Worm (Caenorhabditis elegans) whole organism, young adult: ENCODE results near the gene enol-1.

ENCODE experiments used
- B0261.1 ChIP-seq: sonication (generic microtip); optimal IDR thresholded peaks from 2 replicates; lab custom pipeline; 2016; ENCODE audit warnings: mild to moderate bottlenecking, missing genetic modification characterization, moderate library complexity, missing compliant biosample characterization
- C06A6.2 ChIP-seq: fragments of 200-800 bp; sonication (Bioruptor generic); conservative IDR thresholded peaks from 2 replicates; pipeline ENCODE4 v1.3.6; 2022; ENCODE audit warnings: missing genetic modification characterization, missing compliant biosample characterization
- C17E4.6 ChIP-seq: fragments of 200-800 bp; sonication (Bioruptor generic); IDR thresholded peaks from 2 replicates; pipeline ENCODE4 v1.3.6; 2022; ENCODE audit warnings: missing genetic modification reagents, missing genetic modification characterization, missing compliant biosample characterization
- D2030.7 ChIP-seq: fragments of 200-800 bp; sonication (Bioruptor generic); IDR thresholded peaks from 2 replicates; pipeline ENCODE4 v1.3.6; 2022; ENCODE audit warnings: missing genetic modification reagents, missing genetic modification characterization, missing compliant biosample characterization
- F10E7.11 ChIP-seq: sonication (generic microtip); optimal IDR thresholded peaks from 2 replicates; lab custom pipeline; 2017; ENCODE audit warnings: mild to moderate bottlenecking, missing genetic modification characterization, moderate library complexity, missing compliant biosample characterization
- F33H1.4 ChIP-seq: fragments of 200-800 bp; sonication (Bioruptor generic); IDR thresholded peaks from 2 replicates; pipeline ENCODE4 v1.3.6; 2022; ENCODE audit warnings: missing genetic modification reagents, missing genetic modification characterization, missing compliant biosample characterization
- F49E8.2 ChIP-seq: sonication (generic microtip); optimal IDR thresholded peaks from 3 replicates; lab custom pipeline; 2017; ENCODE audit warnings: missing genetic modification characterization, mild to moderate bottlenecking, missing compliant biosample characterization, antibody characterized with exemption, moderate library complexity; ENCODE audit not compliant: insufficient read depth
- F52B5.7 ChIP-seq: sonication (generic microtip); optimal IDR thresholded peaks from 2 replicates; lab custom pipeline; 2016; ENCODE audit warnings: mild to moderate bottlenecking, missing genetic modification characterization, missing compliant biosample characterization
- F57A8.1 ChIP-seq: fragments of 200-800 bp; sonication (Bioruptor generic); optimal IDR thresholded peaks from 2 replicates; lab custom pipeline; 2018; ENCODE audit warnings: mild to moderate bottlenecking, missing genetic modification characterization, moderate library complexity, missing compliant biosample characterization
- Y53F4B.3 ChIP-seq: fragments of 200-800 bp; sonication (Bioruptor generic); IDR thresholded peaks from 2 replicates; pipeline ENCODE4 v1.3.6; 2022; ENCODE audit warnings: missing genetic modification reagents, missing genetic modification characterization, missing compliant biosample characterization
- Y67H2A.10 ChIP-seq: fragments of 200-800 bp; sonication (Bioruptor generic); conservative IDR thresholded peaks from 2 replicates; pipeline ENCODE4 v1.3.6; 2022; ENCODE audit warnings: missing genetic modification reagents, missing genetic modification characterization, missing compliant biosample characterization
- Y95B8A.8 ChIP-seq: fragments of 200-800 bp; sonication (Bioruptor generic); IDR thresholded peaks from 2 replicates; pipeline ENCODE4 v1.3.6; 2022; ENCODE audit warnings: missing genetic modification reagents, missing genetic modification characterization, missing compliant biosample characterization
- aptf-2 ChIP-seq: fragments of 200-800 bp; sonication (Bioruptor generic); conservative IDR thresholded peaks from 2 replicates; pipeline ENCODE4 v1.3.6; 2022; ENCODE audit warnings: missing genetic modification reagents, missing genetic modification characterization, missing compliant biosample characterization
- cebp-1 ChIP-seq, 2 experiments: fragments of 200-800 bp in 1 of 2; sonication (Bioruptor generic) in 1 of 2; sonication (generic microtip) in 1 of 2; IDR thresholded peaks in 1 of 2; optimal IDR thresholded peaks in 1 of 2; 2 replicates each; pipeline versions ENCODE4 v1.3.6 to Lab custom; 2017 to 2022; ENCODE audit warnings: missing compliant biosample characterization in 2 of 2, missing genetic modification characterization in 2 of 2, mild to moderate bottlenecking in 1 of 2, missing genetic modification reagents in 1 of 2, moderate library complexity in 1 of 2
- ceh-100 ChIP-seq: fragments of 200-800 bp; sonication (Bioruptor generic); IDR thresholded peaks from 2 replicates; pipeline ENCODE4 v1.3.6; 2022; ENCODE audit warnings: missing genetic modification reagents, missing genetic modification characterization, missing compliant biosample characterization
- ceh-27 ChIP-seq: fragments of 200-800 bp; sonication (Bioruptor generic); optimal IDR thresholded peaks from 2 replicates; lab custom pipeline; 2018; ENCODE audit warnings: mild to moderate bottlenecking, missing genetic modification characterization, moderate library complexity, missing compliant biosample characterization
- ceh-40 ChIP-seq: fragments of 200-800 bp; sonication (Bioruptor generic); IDR thresholded peaks from 2 replicates; pipeline ENCODE4 v1.3.6; 2022; ENCODE audit warnings: missing genetic modification characterization, missing compliant biosample characterization
- chd-7 ChIP-seq: sonication (generic microtip); optimal IDR thresholded peaks from 2 replicates; lab custom pipeline; 2016; ENCODE audit warnings: mild to moderate bottlenecking, missing genetic modification characterization, moderate library complexity, missing compliant biosample characterization
- dox-1 ChIP-seq: fragments of 200-800 bp; sonication (Bioruptor generic); IDR thresholded peaks from 2 replicates; pipeline ENCODE4 v1.3.6; 2022; ENCODE audit warnings: missing genetic modification reagents, missing genetic modification characterization, missing compliant biosample characterization
- dpl-1 ChIP-seq: fragments of 150-350 bp; optimal IDR thresholded peaks from 2 replicates; lab custom pipeline; 2014; ENCODE audit warnings: missing biosample characterization, missing genetic modification reagents, missing genetic modification characterization
- efl-1 ChIP-seq: fragments of 150-350 bp; optimal IDR thresholded peaks from 2 replicates; lab custom pipeline; 2014; ENCODE audit warnings: missing biosample characterization, missing genetic modification reagents, missing genetic modification characterization
- ets-4 ChIP-seq: fragments of 200-800 bp; sonication (Bioruptor generic); optimal IDR thresholded peaks from 2 replicates; lab custom pipeline; 2018; ENCODE audit warnings: mild to moderate bottlenecking, missing genetic modification characterization, missing compliant biosample characterization
- fkh-3 ChIP-seq: sonication (generic microtip); optimal IDR thresholded peaks from 2 replicates; lab custom pipeline; 2016; ENCODE audit warnings: mild to moderate bottlenecking, missing genetic modification characterization, missing compliant biosample characterization
- him-1 ChIP-seq: sonication (generic microtip); optimal IDR thresholded peaks from 2 replicates; lab custom pipeline; 2016; ENCODE audit warnings: missing genotype, missing genetic modification reagents, missing genetic modification characterization, missing compliant biosample characterization
- hmg-1.2 ChIP-seq: fragments of 200-800 bp; sonication (Bioruptor generic); IDR thresholded peaks from 2 replicates; pipeline ENCODE4 v1.3.6; 2022; ENCODE audit warnings: missing genetic modification reagents, missing genetic modification characterization, missing compliant biosample characterization
- hmg-20 ChIP-seq: fragments of 200-800 bp; sonication (Bioruptor generic); IDR thresholded peaks from 2 replicates; pipeline ENCODE4 v1.3.6; 2022; ENCODE audit warnings: missing genetic modification reagents, missing genetic modification characterization, missing compliant biosample characterization
- lag-1 ChIP-seq: fragments of 200-800 bp; sonication (Bioruptor generic); IDR thresholded peaks from 2 replicates; pipeline ENCODE4 v1.3.6; 2022; ENCODE audit warnings: missing genetic modification reagents, missing genetic modification characterization, missing compliant biosample characterization
- lin-35 ChIP-seq, 3 experiments: fragments of 150-350 bp in 2 of 3; sonication (generic microtip) in 1 of 3; optimal IDR thresholded peaks; 2 replicates each; lab custom pipeline; 2014 to 2018; ENCODE audit warnings: missing biosample characterization in 3 of 3, missing genetic modification characterization in 3 of 3, missing genetic modification reagents in 3 of 3
- lin-40 ChIP-seq: sonication (generic microtip); optimal IDR thresholded peaks from 2 replicates; lab custom pipeline; 2016; ENCODE audit warnings: missing genetic modification characterization, mild to moderate bottlenecking, missing compliant biosample characterization, missing genotype, missing genetic modification reagents
- lin-54 ChIP-seq: fragments of 200-800 bp; sonication (Bioruptor generic); optimal IDR thresholded peaks from 2 replicates; lab custom pipeline; 2018; ENCODE audit warnings: mild to moderate bottlenecking, missing genetic modification characterization, missing compliant biosample characterization
- lsl-1 ChIP-seq: fragments of 200-800 bp; sonication (Bioruptor generic); optimal IDR thresholded peaks from 2 replicates; lab custom pipeline; 2018; ENCODE audit warnings: mild to moderate bottlenecking, missing genetic modification characterization, moderate library complexity, missing compliant biosample characterization
- madf-10 ChIP-seq: sonication (generic microtip); optimal IDR thresholded peaks from 2 replicates; lab custom pipeline; 2016; ENCODE audit warnings: mild to moderate bottlenecking, missing genetic modification characterization, missing compliant biosample characterization
- madf-3 ChIP-seq: fragments of 200-800 bp; sonication (Bioruptor generic); IDR thresholded peaks from 2 replicates; pipeline ENCODE4 v1.3.6; 2022; ENCODE audit warnings: missing genetic modification reagents, missing genetic modification characterization, missing compliant biosample characterization
- mxl-1 ChIP-seq: sonication (generic microtip); optimal IDR thresholded peaks from 2 replicates; lab custom pipeline; 2016; ENCODE audit warnings: missing genetic modification characterization, missing compliant biosample characterization
- nfya-2 ChIP-seq: fragments of 200-800 bp; sonication (Bioruptor generic); IDR thresholded peaks from 2 replicates; pipeline ENCODE4 v1.3.6; 2022; ENCODE audit warnings: missing genetic modification reagents, missing genetic modification characterization, missing compliant biosample characterization
- nfyb-1 ChIP-seq: fragments of 200-800 bp; sonication (Bioruptor generic); IDR thresholded peaks from 2 replicates; pipeline ENCODE4 v1.3.6; 2022; ENCODE audit warnings: missing genetic modification reagents, missing genetic modification characterization, missing compliant biosample characterization
- nhr-120 ChIP-seq: fragments of 200-800 bp; sonication (Bioruptor generic); IDR thresholded peaks from 2 replicates; pipeline ENCODE4 v1.3.6; 2022; ENCODE audit warnings: missing genetic modification characterization, missing compliant biosample characterization
- nhr-179 ChIP-seq: sonication (generic microtip); optimal IDR thresholded peaks from 2 replicates; lab custom pipeline; 2016; ENCODE audit warnings: mild to moderate bottlenecking, missing genetic modification characterization, missing compliant biosample characterization
- nhr-27 ChIP-seq: fragments of 200-800 bp; sonication (Bioruptor generic); optimal IDR thresholded peaks from 2 replicates; lab custom pipeline; 2018; ENCODE audit warnings: mild to moderate bottlenecking, missing genetic modification characterization, moderate library complexity, missing compliant biosample characterization
- nhr-90 ChIP-seq: sonication (generic microtip); optimal IDR thresholded peaks from 2 replicates; lab custom pipeline; 2016; ENCODE audit warnings: missing genotype, mild to moderate bottlenecking, missing genetic modification characterization, missing compliant biosample characterization
- rcor-1 ChIP-seq: fragments of 200-800 bp; sonication (Bioruptor generic); IDR thresholded peaks from 2 replicates; pipeline ENCODE4 v1.3.6; 2022; ENCODE audit warnings: missing genetic modification reagents, missing genetic modification characterization, missing compliant biosample characterization
- sea-2 ChIP-seq: fragments of 200-800 bp; sonication (Bioruptor generic); IDR thresholded peaks from 2 replicates; pipeline ENCODE4 v1.3.6; 2022; ENCODE audit warnings: missing genetic modification characterization, missing compliant biosample characterization
- tbp1 ChIP-seq: fragments of 200-800 bp; sonication (Bioruptor generic); optimal IDR thresholded peaks from 2 replicates; lab custom pipeline; 2018; ENCODE audit warnings: mild to moderate bottlenecking, missing genetic modification characterization, missing compliant biosample characterization
- tlf-1 ChIP-seq: fragments of 200-800 bp; sonication (Bioruptor generic); optimal IDR thresholded peaks from 2 replicates; lab custom pipeline; 2018; ENCODE audit warnings: mild to moderate bottlenecking, missing genetic modification characterization, missing compliant biosample characterization
- unc-62 ChIP-seq: fragments of 150-350 bp; optimal IDR thresholded peaks from 2 replicates; lab custom pipeline; 2014; ENCODE audit warnings: missing biosample characterization, missing genetic modification reagents, missing genetic modification characterization
- xnd-1 ChIP-seq: sonication (generic microtip); optimal IDR thresholded peaks from 2 replicates; lab custom pipeline; 2016; ENCODE audit warnings: missing genotype, missing genetic modification reagents, missing genetic modification characterization, missing compliant biosample characterization
- zim-3 ChIP-seq: sonication (generic microtip); optimal IDR thresholded peaks from 2 replicates; lab custom pipeline; 2017; ENCODE audit warnings: mild to moderate bottlenecking, missing genetic modification characterization, moderate library complexity, missing compliant biosample characterization
- ztf-25 ChIP-seq: fragments of 200-800 bp; sonication (Bioruptor generic); IDR thresholded peaks from 2 replicates; pipeline ENCODE4 v1.3.6; 2022; ENCODE audit warnings: missing genetic modification reagents, missing genetic modification characterization, missing compliant biosample characterization
- ztf-28 ChIP-seq: fragments of 200-800 bp; sonication (Bioruptor generic); IDR thresholded peaks from 2 replicates; pipeline ENCODE4 v1.3.6; 2022; ENCODE audit warnings: missing genetic modification reagents, missing genetic modification characterization, missing compliant biosample characterization

Gene enol-1

ce11 chrII:8891042-8891441 lies 39.8 kb upstream of the enol-1 start:
- TF ChIP-seq lin-54: peak; percentile 77
- TF ChIP-seq chd-7 (tag; lab: Kevin White, UChicago): no peak
- TF ChIP-seq zim-3 (tag; lab: Kevin White, UChicago): no peak
- no peak for TF ChIP-seq nhr-120 (GFP tag; lab: Robert Waterston, UW)
- no peak for TF ChIP-seq fkh-3 (tag; lab: Kevin White, UChicago)
- no peak for TF ChIP-seq C17E4.6 (GFP tag; lab: Robert Waterston, UW)
- TF ChIP-seq B0261.1: no peak
- no peak for TF ChIP-seq ets-4 (GFP tag; lab: Kevin White, UChicago)
- 0 out of 2 replicates have a peak, but pooled peaks have one; percentile 29 for TF ChIP-seq D2030.7
- TF ChIP-seq Y95B8A.8: no peak
- TF ChIP-seq sea-2: no peak
- TF ChIP-seq nfya-2: no peak
- TF ChIP-seq F10E7.11 (tag; lab: Kevin White, UChicago): no peak
- no peak for TF ChIP-seq hmg-20
- no peak for TF ChIP-seq hmg-1.2 (GFP tag; lab: Robert Waterston, UW)
- no peak for TF ChIP-seq F49E8.2
- TF ChIP-seq Y67H2A.10: no peak
- no peak for TF ChIP-seq lin-40 (tag; lab: Kevin White, UChicago)
- TF ChIP-seq ceh-100 (GFP tag; lab: Robert Waterston, UW): no peak
- no peak for TF ChIP-seq Y53F4B.3 (GFP tag; lab: Robert Waterston, UW)
- no peak for TF ChIP-seq ceh-40 (GFP tag; lab: Robert Waterston, UW)
- TF ChIP-seq dpl-1 (GFP tag; lab: Kevin White, UChicago): peak; percentile 35
- TF ChIP-seq nhr-27 (tag; lab: Kevin White, UChicago): no peak
- TF ChIP-seq nhr-179 (tag; lab: Kevin White, UChicago): no peak
- no peak for TF ChIP-seq aptf-2 (GFP tag; lab: Robert Waterston, UW)
- TF ChIP-seq nhr-90 (tag; lab: Kevin White, UChicago): no peak
- no peak for TF ChIP-seq madf-10 (tag; lab: Kevin White, UChicago)
- TF ChIP-seq F57A8.1 (GFP tag; lab: Kevin White, UChicago): no peak
- no peak for TF ChIP-seq ztf-28
- no peak for TF ChIP-seq mxl-1
- TF ChIP-seq lsl-1 (GFP tag; lab: Kevin White, UChicago): peak; percentile 76
- no peak for TF ChIP-seq unc-62 (GFP tag; lab: Kevin White, UChicago)
- peak; percentile 67 for TF ChIP-seq efl-1
- TF ChIP-seq F52B5.7 (tag; lab: Kevin White, UChicago): no peak
- no peak for TF ChIP-seq madf-3 (GFP tag; lab: Robert Waterston, UW)
- no peak for TF ChIP-seq ztf-25 (GFP tag; lab: Robert Waterston, UW)
- TF ChIP-seq dox-1 (GFP tag; lab: Robert Waterston, UW): no peak
- TF ChIP-seq C06A6.2: no peak
- no peak for TF ChIP-seq tbp1 (GFP tag; lab: Kevin White, UChicago)
- no peak for TF ChIP-seq ceh-27
- peak; percentile 10 for TF ChIP-seq xnd-1 (tag; lab: Kevin White, UChicago)
- no peak for TF ChIP-seq lin-35 (GFP tag; optimal IDR thresholded peaks at IDR 0.05; lab: Kevin White, UChicago)
- no peak for TF ChIP-seq tlf-1
- no peak for TF ChIP-seq nfyb-1 (GFP tag; lab: Robert Waterston, UW)
- TF ChIP-seq rcor-1 (GFP tag; lab: Robert Waterston, UW): no peak
- TF ChIP-seq him-1 (tag; lab: Kevin White, UChicago): no peak
- no peak for TF ChIP-seq lag-1
- TF ChIP-seq F33H1.4 (GFP tag; lab: Robert Waterston, UW): peak; percentile 41; the same call in 1 of the 2 replicates
- no peak for TF ChIP-seq cebp-1 (GFP tag; IDR thresholded peaks at IDR 0.05; lab: Robert Waterston, UW)
- TF ChIP-seq cebp-1 (tag; optimal IDR thresholded peaks at IDR 0.05; lab: Kevin White, UChicago): no peak
